Fruit fly (Drosophila melanogaster) whole organism, pupa: ENCODE data around the gene Gr66a.

Experiments used
- CG15710 ChIP-seq: fragments of 200-800 bp; sonication (Bioruptor generic); optimal IDR thresholded peaks from 2 replicates; lab custom pipeline; 2018; ENCODE audit warnings: missing biosample characterization, mild to moderate bottlenecking, missing genetic modification characterization, moderate library complexity
- EcR ChIP-seq: fragments of 200-800 bp; sonication (Bioruptor generic); optimal IDR thresholded peaks from 3 replicates; lab custom pipeline; 2019; ENCODE audit warnings: missing biosample characterization, missing genetic modification characterization, mild to moderate bottlenecking, moderate library complexity, missing genetic modification reagents
- Pif1A ChIP-seq: fragments of 200-800 bp; sonication (Bioruptor generic); optimal IDR thresholded peaks from 3 replicates; lab custom pipeline; 2016; ENCODE audit warnings: missing biosample characterization, missing genetic modification characterization
- Snoo ChIP-seq: fragments of 200-800 bp; sonication (Bioruptor generic); optimal IDR thresholded peaks from 3 replicates; lab custom pipeline; 2017; ENCODE audit warnings: missing biosample characterization, mild to moderate bottlenecking, missing genetic modification characterization, inconsistent platforms

DNA sequence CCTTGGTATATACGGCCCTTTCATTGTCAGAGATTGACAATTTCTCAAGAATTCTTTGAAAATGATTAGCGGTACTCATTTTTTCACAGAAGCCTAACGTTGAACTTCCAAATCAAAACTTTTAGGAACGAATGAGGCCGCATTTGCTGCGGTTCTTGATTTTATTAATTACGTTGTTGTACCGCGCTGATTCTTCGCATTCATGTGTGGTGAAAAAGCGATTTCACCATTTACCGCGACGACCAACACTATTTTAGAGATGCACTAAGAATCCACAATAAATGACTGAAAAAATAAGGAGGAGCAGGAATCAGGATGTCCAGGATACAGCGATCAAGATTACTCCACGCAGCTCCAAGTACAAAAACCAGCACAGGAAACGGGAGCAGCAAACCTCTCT is 2.9 kb downstream of the Gr66a start, which contains the start of the genes CG7194 and Sbp2:
- TF ChIP-seq Snoo (tag; lab: Kevin White, UChicago) (no peak), EcR (no peak), CG15710 (no peak), Pif1A (GFP tag; lab: Kevin White, UChicago) (no peak)
